5 worm cellular contexts compared by ENCODE assay signal in genomic region chrX:11034430-11035117, ce11.
TF ChIP-seq lines count a peak whose summit lies in the region.

No protein-coding gene starts in this region.

TF ChIP-seq in whole organism, L1 larva, 84 proteins besides CTCF, POLR2A, EP300 and RAD21 (continues in another document):
- TF ChIP-seq nhr-90 (tag; optimal IDR thresholded peaks at IDR 0.05; lab: Kevin White, UChicago; ENCODE audit: poor library complexity) (no peak), pqm-1 (tag; optimal IDR thresholded peaks at IDR 0.05; lab: Kevin White, UChicago) (no peak), swsn-7 (tag; optimal IDR thresholded peaks at IDR 0.05; lab: Kevin White, UChicago) (peak; percentile 40), unc-98 (GFP tag; IDR thresholded peaks at IDR 0.05; lab: Robert Waterston, UW) (no peak), sptf-1 (tag; optimal IDR thresholded peaks at IDR 0.05; lab: Kevin White, UChicago) (no peak), lin-39 (tag; optimal IDR thresholded peaks at IDR 0.05; lab: Kevin White, UChicago) (no peak), rnt-1 (tag; optimal IDR thresholded peaks at IDR 0.05; lab: Kevin White, UChicago) (peak; percentile 18), mef-2 (tag; optimal IDR thresholded peaks at IDR 0.05; lab: Kevin White, UChicago) (no peak), elt-3 (tag; optimal IDR thresholded peaks at IDR 0.05; lab: Kevin White, UChicago) (no peak), unc-30 (tag; optimal IDR thresholded peaks at IDR 0.05; lab: Kevin White, UChicago) (no peak), efl-1 (optimal IDR thresholded peaks at IDR 0.05; lab: Kevin White, UChicago) (no peak), efl-1 (GFP tag; optimal IDR thresholded peaks at IDR 0.05 in 1 of 2; lab: Kevin White, UChicago) (no peak), tbx-2 (tag; optimal IDR thresholded peaks at IDR 0.05; lab: Kevin White, UChicago) (peak; percentile 40), nhr-237 (tag; optimal IDR thresholded peaks at IDR 0.05; lab: Kevin White, UChicago) (no peak), sup-37 (GFP tag; optimal IDR thresholded peaks at IDR 0.05; lab: Kevin White, UChicago) (no peak), zip-4 (GFP tag; optimal IDR thresholded peaks at IDR 0.05; lab: Kevin White, UChicago) (no peak), ceh-82 (tag; optimal IDR thresholded peaks at IDR 0.05; lab: Kevin White, UChicago) (peak in 2 of 3 experiments; percentile 40 to 48), snpc-4 (tag; optimal IDR thresholded peaks at IDR 0.05; lab: Kevin White, UChicago) (no peak), aha-1 (tag; optimal IDR thresholded peaks at IDR 0.05; lab: Kevin White, UChicago) (no peak)

TF ChIP-seq in whole organism, L3 larva, 47 proteins besides CTCF, POLR2A, EP300 and RAD21 (continues in another document):
- TF ChIP-seq ceh-28 (tag; optimal IDR thresholded peaks at IDR 0.05; lab: Kevin White, UChicago) (peak; percentile 43), nhr-23 (tag; optimal IDR thresholded peaks at IDR 0.05; lab: Kevin White, UChicago) (no peak), hmg-11 (tag; optimal IDR thresholded peaks at IDR 0.05; lab: Kevin White, UChicago) (peak; percentile 27), ztf-4 (tag; optimal IDR thresholded peaks at IDR 0.05; lab: Kevin White, UChicago) (no peak), elt-1 (tag; optimal IDR thresholded peaks at IDR 0.05; lab: Kevin White, UChicago) (no peak), egl-27 (tag; optimal IDR thresholded peaks at IDR 0.05; lab: Kevin White, UChicago) (no peak), elt-2 (tag; optimal IDR thresholded peaks at IDR 0.05; lab: Kevin White, UChicago) (peak; percentile 42), fos-1 (tag; optimal IDR thresholded peaks at IDR 0.05; lab: Kevin White, UChicago) (no peak), nhr-77 (tag; optimal IDR thresholded peaks at IDR 0.05; lab: Kevin White, UChicago) (no peak), pha-4 (tag; optimal IDR thresholded peaks at IDR 0.05; lab: Kevin White, UChicago) (peak; percentile 69), ceh-82 (tag; optimal IDR thresholded peaks at IDR 0.05; lab: Kevin White, UChicago) (no peak), ZK546.5 (tag; optimal IDR thresholded peaks at IDR 0.05; lab: Kevin White, UChicago) (no peak), fkh-2 (tag; optimal IDR thresholded peaks at IDR 0.05; lab: Kevin White, UChicago) (no peak), daf-12 (tag; optimal IDR thresholded peaks at IDR 0.05; lab: Kevin White, UChicago) (no peak), nhr-12 (tag; optimal IDR thresholded peaks at IDR 0.05; lab: Kevin White, UChicago) (no peak), aly-2 (tag; optimal IDR thresholded peaks at IDR 0.05; lab: Kevin White, UChicago) (no peak), nhr-25 (tag; optimal IDR thresholded peaks at IDR 0.05; lab: Kevin White, UChicago) (no peak), unc-62 (GFP tag; optimal IDR thresholded peaks at IDR 0.05; lab: Kevin White, UChicago) (no peak), mml-1 (tag; optimal IDR thresholded peaks at IDR 0.05; lab: Kevin White, UChicago) (no peak), ama-1 (optimal IDR thresholded peaks at IDR 0.05; lab: Kevin White, UChicago) (no peak)

TF ChIP-seq in whole organism, early embryonic, 17 proteins besides CTCF, POLR2A, EP300 and RAD21:
- no peak for TF ChIP-seq sea-1 (GFP tag; conservative IDR thresholded peaks at IDR 0.05; lab: Robert Waterston, UW)
- TF ChIP-seq hmg-4 (GFP tag; optimal IDR thresholded peaks at IDR 0.05; lab: Kevin White, UChicago) = peak; percentile 67
- peak; percentile 17 for TF ChIP-seq F13C5.2 (tag; optimal IDR thresholded peaks at IDR 0.05; lab: Kevin White, UChicago)
- no peak for TF ChIP-seq ceh-13 (GFP tag; optimal IDR thresholded peaks at IDR 0.05; lab: Kevin White, UChicago)
- no peak for TF ChIP-seq tbx-11 (GFP tag; IDR thresholded peaks at IDR 0.05; lab: Robert Waterston, UW)
- TF ChIP-seq hnd-1 (tag; optimal IDR thresholded peaks at IDR 0.05; lab: Kevin White, UChicago) = no peak
- TF ChIP-seq hmbx-1 (tag; optimal IDR thresholded peaks at IDR 0.05; lab: Kevin White, UChicago) = no peak
- TF ChIP-seq tbx-37 (GFP tag; conservative IDR thresholded peaks at IDR 0.05; lab: Robert Waterston, UW) = no peak
- no peak for TF ChIP-seq B0310.2 (tag; optimal IDR thresholded peaks at IDR 0.05; lab: Kevin White, UChicago)
- no peak for TF ChIP-seq tra-4 (tag; optimal IDR thresholded peaks at IDR 0.05; lab: Kevin White, UChicago)
- no peak for TF ChIP-seq ceh-36 (tag; optimal IDR thresholded peaks at IDR 0.05; lab: Kevin White, UChicago)
- TF ChIP-seq scrt-1 (GFP tag; IDR thresholded peaks at IDR 0.05; lab: Robert Waterston, UW) = no peak
- peak; percentile 43 for TF ChIP-seq ama-1 (optimal IDR thresholded peaks at IDR 0.05; lab: Kevin White, UChicago)
- TF ChIP-seq pes-1 (GFP tag; IDR thresholded peaks at IDR 0.05; lab: Robert Waterston, UW) = 0 out of 2 replicates have a peak, but pooled peaks have one; percentile 4
- TF ChIP-seq aly-1 (tag; optimal IDR thresholded peaks at IDR 0.05; lab: Kevin White, UChicago) = no peak
- TF ChIP-seq ets-7 (tag; optimal IDR thresholded peaks at IDR 0.05; lab: Kevin White, UChicago) = no peak
TF ChIP-seq in whole organism, early embryonic: peak in this region for 4.

TF ChIP-seq in whole organism, midembryonic, 9 proteins besides CTCF, POLR2A, EP300 and RAD21:
- TF ChIP-seq flt-1 (GFP tag; IDR thresholded peaks at IDR 0.05; lab: Robert Waterston, UW) (no peak), tab-1 (GFP tag; IDR thresholded peaks at IDR 0.05; lab: Robert Waterston, UW) (0 out of 2 replicates have a peak, but pooled peaks have one; percentile 18), cog-1 (tag; optimal IDR thresholded peaks at IDR 0.05; lab: Kevin White, UChicago) (peak; percentile 25), klf-2 (GFP tag; conservative IDR thresholded peaks at IDR 0.05; lab: Robert Waterston, UW) (no peak), T22C8.4 (GFP tag; IDR thresholded peaks at IDR 0.05; lab: Robert Waterston, UW) (0 out of 2 replicates have a peak, but pooled peaks have one; percentile 7), ztf-23 (GFP tag; IDR thresholded peaks at IDR 0.05; lab: Robert Waterston, UW) (no peak), med-1 (GFP tag; optimal IDR thresholded peaks at IDR 0.05; lab: Kevin White, UChicago; ENCODE audit: insufficient read depth) (no peak), ref-1 (GFP tag; conservative IDR thresholded peaks at IDR 0.05; lab: Robert Waterston, UW) (no peak), ztf-29 (GFP tag; IDR thresholded peaks at IDR 0.05; lab: Robert Waterston, UW) (no peak)

TF ChIP-seq in whole organism, young adult, 124 proteins besides CTCF, POLR2A, EP300 and RAD21:
- TF ChIP-seq cebp-1 (GFP tag; IDR thresholded peaks at IDR 0.05; lab: Robert Waterston, UW) = no peak
- TF ChIP-seq cebp-1 (tag; optimal IDR thresholded peaks at IDR 0.05; lab: Kevin White, UChicago) = peak; percentile 27
- no peak for TF ChIP-seq akir-1 (GFP tag; optimal IDR thresholded peaks at IDR 0.05; lab: Kevin White, UChicago)
- TF ChIP-seq zfh-2 (GFP tag; conservative IDR thresholded peaks at IDR 0.05; lab: Robert Waterston, UW) = peak; percentile 88
- no peak for TF ChIP-seq nfya-2 (GFP tag; IDR thresholded peaks at IDR 0.05; lab: Robert Waterston, UW)
- TF ChIP-seq lin-40 (tag; optimal IDR thresholded peaks at IDR 0.05; lab: Kevin White, UChicago) = peak; percentile 18
- peak; percentile 23 for TF ChIP-seq nhr-80 (tag; optimal IDR thresholded peaks at IDR 0.05; lab: Kevin White, UChicago)
- peak; percentile 27; the same call in 1 of the 2 replicates for TF ChIP-seq egrh-3 (GFP tag; IDR thresholded peaks at IDR 0.05; lab: Robert Waterston, UW)
- TF ChIP-seq dox-1 (GFP tag; IDR thresholded peaks at IDR 0.05; lab: Robert Waterston, UW) = 0 out of 2 replicates have a peak, but pooled peaks have one; percentile 28
- peak; percentile 7 for TF ChIP-seq K12H6.12 (tag; optimal IDR thresholded peaks at IDR 0.05; lab: Kevin White, UChicago)
- TF ChIP-seq hmg-20 (GFP tag; IDR thresholded peaks at IDR 0.05; lab: Robert Waterston, UW) = 0 out of 2 replicates have a peak, but pooled peaks have one; percentile 29
